Worm (Caenorhabditis elegans) whole organism, midembryonic: ENCODE data around the gene lips-7.

Experiments used
- T22C8.4 ChIP-seq: fragments of 200-800 bp; sonication (Bioruptor generic); IDR thresholded peaks from 2 replicates; pipeline ENCODE4 v1.3.6; 2022; ENCODE audit warnings: missing genetic modification characterization, missing compliant biosample characterization
- cog-1 ChIP-seq: sonication (generic microtip); optimal IDR thresholded peaks from 2 replicates; lab custom pipeline; 2016; ENCODE audit warnings: missing genetic modification characterization, missing compliant biosample characterization
- flt-1 ChIP-seq: fragments of 200-800 bp; sonication (Bioruptor generic); IDR thresholded peaks from 2 replicates; pipeline ENCODE4 v1.3.6; 2022; ENCODE audit warnings: missing genetic modification characterization, missing compliant biosample characterization
- klf-2 ChIP-seq: fragments of 200-800 bp; sonication (Bioruptor generic); conservative IDR thresholded peaks from 2 replicates; pipeline ENCODE4 v1.3.6; 2022; ENCODE audit warnings: missing genetic modification reagents, missing genetic modification characterization, missing compliant biosample characterization
- med-1 ChIP-seq: sonication (generic microtip); optimal IDR thresholded peaks from 2 replicates; lab custom pipeline; 2017; ENCODE audit warnings: missing genetic modification characterization, mild to moderate bottlenecking, missing compliant biosample characterization, antibody characterized with exemption, missing genetic modification reagents; ENCODE audit not compliant: insufficient read depth
- ref-1 ChIP-seq: fragments of 200-800 bp; sonication (Bioruptor generic); conservative IDR thresholded peaks from 2 replicates; pipeline ENCODE4 v1.3.6; 2022; ENCODE audit warnings: missing genetic modification reagents, missing genetic modification characterization, missing compliant biosample characterization
- tab-1 ChIP-seq: fragments of 200-800 bp; sonication (Bioruptor generic); IDR thresholded peaks from 2 replicates; pipeline ENCODE4 v1.3.6; 2022; ENCODE audit warnings: missing genetic modification characterization, missing compliant biosample characterization
- ztf-23 ChIP-seq: fragments of 200-800 bp; sonication (Bioruptor generic); IDR thresholded peaks from 2 replicates; pipeline ENCODE4 v1.3.6; 2022; ENCODE audit warnings: missing genetic modification reagents, missing genetic modification characterization, missing compliant biosample characterization
- ztf-29 ChIP-seq: fragments of 200-800 bp; sonication (Bioruptor generic); IDR thresholded peaks from 2 replicates; pipeline ENCODE4 v1.3.6; 2022; ENCODE audit warnings: missing genetic modification reagents, missing genetic modification characterization, missing compliant biosample characterization

lips-7 gene

ce11 chrII:596702-597101 lies 45.0 kb downstream of the lips-7 start:
- no peak for TF ChIP-seq flt-1 (GFP tag; lab: Robert Waterston, UW)
- TF ChIP-seq ztf-23 (GFP tag; lab: Robert Waterston, UW), result no peak
- TF ChIP-seq ref-1 (GFP tag; lab: Robert Waterston, UW), result no peak
- TF ChIP-seq med-1 (GFP tag; lab: Kevin White, UChicago), result no peak
- TF ChIP-seq klf-2 (GFP tag; lab: Robert Waterston, UW), result no peak
- TF ChIP-seq T22C8.4 (GFP tag; lab: Robert Waterston, UW), result no peak
- no peak for TF ChIP-seq tab-1 (GFP tag; lab: Robert Waterston, UW)
- TF ChIP-seq ztf-29 (GFP tag; lab: Robert Waterston, UW), result no peak
- no peak for TF ChIP-seq cog-1 (tag; lab: Kevin White, UChicago)

- TF ChIP-seq cog-1 (tag; lab: Kevin White, UChicago), result peak; percentile 43
- no peak for TF ChIP-seq T22C8.4 (GFP tag; lab: Robert Waterston, UW)
Measured at ce11 chrII:601305-601704, 49.7 kb downstream of the lips-7 start.

- TF ChIP-seq ref-1 (GFP tag; lab: Robert Waterston, UW) (no peak), flt-1 (GFP tag; lab: Robert Waterston, UW) (no peak), klf-2 (GFP tag; lab: Robert Waterston, UW) (no peak), T22C8.4 (GFP tag; lab: Robert Waterston, UW) (no peak), ztf-29 (GFP tag; lab: Robert Waterston, UW) (no peak), tab-1 (GFP tag; lab: Robert Waterston, UW) (no peak)
Measured at ce11 chrII:602020-602419, 50.4 kb downstream of the lips-7 start, which contains the start of gene nhl-3. TSS of gene nhl-3 (minus strand) at chrII:602120.

ce11 chrII:602969-603368 lies 51.3 kb downstream of the lips-7 start:
- peak; percentile 64 for TF ChIP-seq cog-1 (tag; lab: Kevin White, UChicago)
- TF ChIP-seq ref-1 (GFP tag; lab: Robert Waterston, UW), result no peak
- no peak for TF ChIP-seq tab-1 (GFP tag; lab: Robert Waterston, UW)
